Fruit fly (Drosophila melanogaster): Measurements from ENCODE around the gene FucTB.

The FucTB gene

dm6 chr2L:9415053-9415452 lies 15.8 kb downstream of the FucTB start, which contains the start of gene Shawl:
Gene Shawl (minus strand): TSS chr2L:9415156.
- TF ChIP-seq YL-1 (GFP tag; optimal IDR thresholded peaks at IDR 0.05) (no peak), chif (GFP tag; optimal IDR thresholded peaks at IDR 0.05) (no peak), Jarid2 (GFP tag; optimal IDR thresholded peaks at IDR 0.05) (peak; percentile 28), sens (GFP tag) (no peak), CG16779 (GFP tag; IDR thresholded peaks at IDR 0.05) (0 out of 2 replicates have a peak, but pooled peaks have one; percentile 36), CG11560 (tag; IDR thresholded peaks at IDR 0.05) (no peak), HLH54F (GFP tag; optimal IDR thresholded peaks at IDR 0.05) (no peak), abd-A (tag; optimal IDR thresholded peaks at IDR 0.05) (peak; percentile 47), Pdp1 (GFP tag; optimal IDR thresholded peaks at IDR 0.05) (no peak), rib (GFP tag; IDR thresholded peaks at IDR 0.05) (0 out of 2 replicates have a peak, but pooled peaks have one; percentile 19), CG15073 (GFP tag; optimal IDR thresholded peaks at IDR 0.05) (no peak), Deaf1 (tag; optimal IDR thresholded peaks at IDR 0.05) (peak; percentile 94), Ets65A (GFP tag) (peak; percentile 60), lab (GFP tag; optimal IDR thresholded peaks at IDR 0.05) (peak; percentile 2), CG13894 (tag; optimal IDR thresholded peaks at IDR 0.05) (peak; percentile 14)

DNA sequence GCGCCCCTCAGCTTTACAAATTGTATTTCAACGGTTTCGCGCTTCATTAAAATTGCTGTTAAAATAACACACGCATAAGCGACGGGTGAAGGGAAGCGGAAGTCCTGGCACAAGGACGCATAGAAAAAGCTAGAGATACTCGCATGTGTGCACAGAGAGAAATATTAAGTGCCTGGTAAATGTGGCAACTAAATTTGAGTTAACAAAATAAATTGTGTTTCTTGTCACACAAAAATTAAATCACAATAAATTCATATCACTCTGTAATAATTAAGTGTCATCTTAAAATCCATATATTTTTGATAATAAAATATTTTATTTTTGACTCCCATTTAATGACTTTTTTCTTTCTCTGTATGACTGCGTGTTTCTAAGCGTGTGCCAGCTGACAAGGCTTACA lies 30.7 kb downstream of the FucTB start:
- TF ChIP-seq CG8924 (tag; optimal IDR thresholded peaks at IDR 0.05), result no peak
- no peak for TF ChIP-seq sob (GFP tag; IDR thresholded peaks at IDR 0.05)
- no peak for TF ChIP-seq Optix (GFP tag; IDR thresholded peaks at IDR 0.05)
- no peak for TF ChIP-seq gsb-n (tag; optimal IDR thresholded peaks at IDR 0.05)
- TF ChIP-seq CG14965 (GFP tag; optimal IDR thresholded peaks at IDR 0.05; ENCODE audit: borderline replicate concordance), result no peak
- no peak for TF ChIP-seq dmrt11E (tag; optimal IDR thresholded peaks at IDR 0.05)
- peak; percentile 8 for TF ChIP-seq ind (GFP tag; optimal IDR thresholded peaks at IDR 0.05)
- no peak for TF ChIP-seq CG9437 (GFP tag; optimal IDR thresholded peaks at IDR 0.05)
- no peak for TF ChIP-seq Gug (GFP tag; IDR thresholded peaks at IDR 0.05)
- peak; percentile 30 for TF ChIP-seq Meics (GFP tag; optimal IDR thresholded peaks at IDR 0.05)
- TF ChIP-seq CG12155 (GFP tag; optimal IDR thresholded peaks at IDR 0.05), result no peak
- no peak for TF ChIP-seq kni (GFP tag; optimal IDR thresholded peaks at IDR 0.05)
- TF ChIP-seq CG18011 (GFP tag; optimal IDR thresholded peaks at IDR 0.05), result no peak
- no peak for TF ChIP-seq pzg (GFP tag; optimal IDR thresholded peaks at IDR 0.05)
- TF ChIP-seq CG12659 (GFP tag; optimal IDR thresholded peaks at IDR 0.05), result peak; percentile 15
- no peak for TF ChIP-seq C15 (GFP tag; IDR thresholded peaks at IDR 0.05)
- no peak for TF ChIP-seq Mes4 (GFP tag; optimal IDR thresholded peaks at IDR 0.05)
- peak; percentile 53 for TF ChIP-seq gem (tag; optimal IDR thresholded peaks at IDR 0.05)
- no peak for TF ChIP-seq CG9609 (GFP tag; optimal IDR thresholded peaks at IDR 0.05)
- TF ChIP-seq CG12104 (GFP tag; optimal IDR thresholded peaks at IDR 0.05), result no peak
- TF ChIP-seq gfzf (GFP tag; optimal IDR thresholded peaks at IDR 0.05), result no peak
- TF ChIP-seq Hand (GFP tag; optimal IDR thresholded peaks at IDR 0.05), result peak; percentile 41
- no peak for TF ChIP-seq CG3995 (GFP tag; optimal IDR thresholded peaks at IDR 0.05)
- no peak for TF ChIP-seq danr (GFP tag; IDR thresholded peaks at IDR 0.05)
- TF ChIP-seq CG13296 (GFP tag; optimal IDR thresholded peaks at IDR 0.05), result peak; percentile 3
- no peak for TF ChIP-seq tll (GFP tag; optimal IDR thresholded peaks at IDR 0.05)
- no peak for TF ChIP-seq Poxn (GFP tag; IDR thresholded peaks at IDR 0.05)
- TF ChIP-seq H15 (GFP tag; IDR thresholded peaks at IDR 0.05), result no peak
- no peak for TF ChIP-seq CG18619 (GFP tag; optimal IDR thresholded peaks at IDR 0.05)
- TF ChIP-seq Oaz (GFP tag; IDR thresholded peaks at IDR 0.05), result no peak
- TF ChIP-seq fd3F (GFP tag; optimal IDR thresholded peaks at IDR 0.05), result no peak
- no peak for TF ChIP-seq PHDP (tag; optimal IDR thresholded peaks at IDR 0.05)
- TF ChIP-seq fd64A (GFP tag; optimal IDR thresholded peaks at IDR 0.05), result no peak
- peak in 1 of 2 experiments; percentile 25 for TF ChIP-seq dpn (GFP tag; optimal IDR thresholded peaks at IDR 0.05)
- TF ChIP-seq CG16863 (GFP tag; optimal IDR thresholded peaks at IDR 0.05), result no peak
- TF ChIP-seq Rfx (GFP tag; IDR thresholded peaks at IDR 0.05), result peak; percentile 12; the same call in 1 of the 2 replicates
